Worm (Caenorhabditis elegans): ENCODE results near the gene col-174.

col-174 gene

DNA sequence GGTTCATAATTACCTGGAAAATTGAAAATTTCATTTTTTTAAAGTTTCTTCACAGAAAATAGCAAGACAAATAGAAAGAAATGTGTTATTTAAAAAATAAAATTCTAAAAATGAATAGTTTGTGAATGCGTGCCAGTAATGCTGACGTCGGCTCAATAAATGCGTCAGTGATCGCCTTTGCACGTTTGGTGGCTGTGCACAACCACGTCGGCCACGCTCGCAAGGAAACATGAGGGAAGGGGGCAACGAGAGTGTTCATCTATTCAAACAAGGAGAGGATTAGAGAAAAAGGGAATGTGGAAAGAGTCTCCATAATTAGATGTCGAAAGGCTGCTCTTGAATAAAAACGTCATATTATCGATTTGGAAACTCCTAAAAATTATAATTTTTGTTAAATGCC lies 45.6 kb upstream of the col-174 start, which contains the start of gene uggt-1 (continued):
- TF ChIP-seq ceh-28 (tag; optimal IDR thresholded peaks at IDR 0.05) (peak; percentile 43), lin-38 (GFP tag; IDR thresholded peaks at IDR 0.05) (no peak), nhr-111 (GFP tag; optimal IDR thresholded peaks at IDR 0.05) (no peak), nhr-102 (tag; optimal IDR thresholded peaks at IDR 0.05) (peak; percentile 86), ztf-11 (tag; optimal IDR thresholded peaks at IDR 0.05) (no peak), aha-1 (tag) (peak; percentile 94), ZK337.2 (GFP tag; IDR thresholded peaks at IDR 0.05) (no peak), lin-15B (tag; optimal IDR thresholded peaks at IDR 0.05) (no peak), F37D6.2 (tag; optimal IDR thresholded peaks at IDR 0.05) (peak; percentile 90), ctbp-1 (GFP tag; IDR thresholded peaks at IDR 0.05) (peak; percentile 78), hmg-1.1 (GFP tag; IDR thresholded peaks at IDR 0.05) (peak; percentile 95), madf-9 (GFP tag; conservative IDR thresholded peaks at IDR 0.05) (peak; percentile 67; the same call in 1 of the 2 replicates), skn-1 (tag; optimal IDR thresholded peaks at IDR 0.05) (no peak), D1046.2 (GFP tag; IDR thresholded peaks at IDR 0.05) (no peak)

DNA sequence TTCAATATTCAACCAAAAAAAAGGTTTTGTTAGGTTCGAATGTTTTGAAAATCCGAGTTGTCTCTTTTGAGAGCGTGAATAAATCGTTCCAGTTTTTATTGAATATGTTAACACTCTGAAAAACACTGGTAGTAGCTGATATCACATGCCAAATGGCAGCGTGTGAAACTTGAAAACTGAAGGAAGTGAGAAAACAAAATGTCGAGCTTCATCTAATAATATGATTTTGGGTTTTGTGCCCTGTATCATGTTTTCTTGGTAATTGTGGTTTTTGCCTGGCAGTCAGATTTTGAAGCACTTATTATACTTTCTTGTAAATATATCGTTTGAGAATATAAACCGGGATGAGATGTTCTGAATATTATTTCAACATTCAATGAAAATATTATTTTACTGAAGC lies 43.8 kb upstream of the col-174 start, which contains the start of gene F48E3.6:
Gene F48E3.6 (minus strand): TSS at position 101 of the 400 bp plus-strand sequence.
- TF ChIP-seq unc-39 (tag; optimal IDR thresholded peaks at IDR 0.05) (no peak), spr-3 (GFP tag; optimal IDR thresholded peaks at IDR 0.05) (no peak), vab-7 (GFP tag; IDR thresholded peaks at IDR 0.05) (no peak), zag-1 (tag; optimal IDR thresholded peaks at IDR 0.05) (no peak), jun-1 (tag; optimal IDR thresholded peaks at IDR 0.05) (no peak), aha-1 (tag) (no peak), ceh-28 (tag; optimal IDR thresholded peaks at IDR 0.05) (no peak), mdl-1 (tag; optimal IDR thresholded peaks at IDR 0.05) (no peak), lim-7 (GFP tag; IDR thresholded peaks at IDR 0.05) (no peak), nhr-48 (tag; optimal IDR thresholded peaks at IDR 0.05) (no peak), unc-130 (GFP tag; optimal IDR thresholded peaks at IDR 0.05) (no peak), nhr-102 (tag; optimal IDR thresholded peaks at IDR 0.05) (no peak), lin-39 (tag; optimal IDR thresholded peaks at IDR 0.05) (no peak), Y75B8A.6 (GFP tag; IDR thresholded peaks at IDR 0.05) (no peak)

DNA sequence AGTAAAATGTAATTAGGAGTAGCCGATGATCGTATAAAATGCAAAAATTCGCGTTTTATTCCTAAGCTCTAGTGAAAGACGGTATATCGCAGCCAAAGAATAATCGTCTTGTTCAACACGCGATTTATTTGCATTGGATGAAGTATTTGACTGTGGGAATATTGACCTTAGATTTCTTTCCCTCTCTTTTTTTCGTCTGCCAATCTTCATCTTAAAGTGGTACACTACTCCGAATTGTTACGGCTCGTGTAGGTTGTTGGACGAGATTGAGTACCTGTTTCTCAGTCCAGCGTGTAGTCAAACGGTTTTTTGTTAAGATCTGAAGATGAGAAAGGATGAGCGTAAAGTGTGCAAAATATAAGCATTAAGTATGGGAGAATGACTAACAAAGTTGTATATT lies 40.1 kb upstream of the col-174 start, which contains the start of gene lgc-11:
Gene lgc-11 (minus strand): TSS at position 101 of the 400 bp plus-strand sequence.
- TF ChIP-seq daf-12 (tag; optimal IDR thresholded peaks at IDR 0.05) (no peak), nhr-25 (tag; optimal IDR thresholded peaks at IDR 0.05; ENCODE audit: borderline replicate concordance, insufficient read depth) (no peak), lin-29 (GFP tag; IDR thresholded peaks at IDR 0.05) (no peak), dmd-9 (GFP tag; IDR thresholded peaks at IDR 0.05) (no peak), Y105C5A.15 (GFP tag; IDR thresholded peaks at IDR 0.05) (no peak), T20F7.1 (GFP tag; optimal IDR thresholded peaks at IDR 0.05) (no peak), nhr-41 (GFP tag; IDR thresholded peaks at IDR 0.05) (no peak), lin-39 (tag; optimal IDR thresholded peaks at IDR 0.05) (no peak), sdz-12 (GFP tag; optimal IDR thresholded peaks at IDR 0.05) (no peak)

DNA sequence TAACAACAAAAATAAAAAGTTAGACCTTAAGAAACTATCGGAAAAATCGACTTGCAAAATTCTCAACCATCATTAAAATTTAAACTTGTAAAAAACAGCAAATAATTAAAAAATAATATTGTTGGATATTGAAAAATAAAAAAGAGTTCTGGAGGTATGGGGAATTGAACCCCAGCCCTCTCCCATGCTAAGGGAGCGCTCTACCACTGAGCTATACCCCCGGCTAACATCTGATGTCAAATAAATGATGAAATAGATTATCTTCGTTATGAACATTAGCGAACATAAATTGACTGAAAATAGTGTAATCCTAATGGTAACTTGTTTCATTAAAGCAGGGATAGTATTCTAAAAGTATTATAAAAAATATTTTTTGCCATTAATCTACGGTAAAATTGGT lies 39.5 kb upstream of the col-174 start:
- TF ChIP-seq nhr-11 (tag; optimal IDR thresholded peaks at IDR 0.05) (no peak), ces-1 (GFP tag; optimal IDR thresholded peaks at IDR 0.05) (no peak), sdz-12 (GFP tag; optimal IDR thresholded peaks at IDR 0.05) (no peak), cey-2 (tag; optimal IDR thresholded peaks at IDR 0.05; ENCODE audit: borderline replicate concordance, insufficient read depth) (no peak), mep-1 (tag; optimal IDR thresholded peaks at IDR 0.05) (no peak), dve-1 (tag; optimal IDR thresholded peaks at IDR 0.05; ENCODE audit: insufficient read depth) (no peak), spr-3 (GFP tag; optimal IDR thresholded peaks at IDR 0.05) (no peak), dpl-1 (GFP tag; optimal IDR thresholded peaks at IDR 0.05) (no peak), php-3 (GFP tag; IDR thresholded peaks at IDR 0.05) (no peak), vab-7 (GFP tag; IDR thresholded peaks at IDR 0.05) (0 out of 2 replicates have a peak, but pooled peaks have one; percentile 39), ZK337.2 (GFP tag; IDR thresholded peaks at IDR 0.05) (no peak), unc-130 (GFP tag; optimal IDR thresholded peaks at IDR 0.05) (no peak), zip-2 (tag; optimal IDR thresholded peaks at IDR 0.05) (no peak), lin-1 (GFP tag; IDR thresholded peaks at IDR 0.05) (no peak), ceh-82 (tag; optimal IDR thresholded peaks at IDR 0.05) (no peak), dmd-9 (GFP tag; IDR thresholded peaks at IDR 0.05) (no peak), duxl-1 (tag; optimal IDR thresholded peaks at IDR 0.05; ENCODE audit: poor library complexity) (no peak), fos-1 (tag; optimal IDR thresholded peaks at IDR 0.05) (no peak), spr-1 (tag; optimal IDR thresholded peaks at IDR 0.05) (no peak), mes-2 (tag; optimal IDR thresholded peaks at IDR 0.05; ENCODE audit: poor library complexity, severe bottlenecking) (peak; percentile 42)
